Fruit fly (Drosophila melanogaster) whole organism, wandering third instar larva: ENCODE data around the gene Nxf3.

ENCODE experiments used
- Hr78 ChIP-seq: fragments of >200 bp; optimal IDR thresholded peaks from 2 replicates; lab custom pipeline; 2017; ENCODE audit warnings: missing biosample characterization, missing genetic modification characterization
- OdsH ChIP-seq: fragments of 200-800 bp; sonication (Bioruptor generic); optimal IDR thresholded peaks from 2 replicates; lab custom pipeline; 2016; ENCODE audit warnings: missing biosample characterization, mild to moderate bottlenecking, missing genetic modification characterization
- jim ChIP-seq: fragments of 175-275, 200-325 bp; sonication (Bioruptor generic); optimal IDR thresholded peaks from 2 replicates; lab custom pipeline; 2016; ENCODE audit warnings: missing biosample characterization, mild to moderate bottlenecking, missing genetic modification characterization
- psq ChIP-seq: fragments of 200-800 bp; sonication (Bioruptor generic); optimal IDR thresholded peaks from 3 replicates; lab custom pipeline; 2017; ENCODE audit warnings: missing biosample characterization, mild to moderate bottlenecking, missing genetic modification characterization, moderate library complexity
- usp ChIP-seq: fragments of >200 bp; optimal IDR thresholded peaks from 2 replicates; lab custom pipeline; 2017; ENCODE audit warnings: missing biosample characterization, missing genetic modification characterization

dm6 chr3L:13928769-13929594, 36.0 kb upstream of the Nxf3 start, which contains the start of the genes CG8833 and DCTN1-p150:
- TF ChIP-seq Hr78 (GFP tag; lab: Kevin White, UChicago) (no peak), jim (no peak), OdsH (no peak), usp (GFP tag; lab: Kevin White, UChicago) (no peak), psq (GFP tag; lab: Kevin White, UChicago) (peak; percentile 43)
